Worm (Caenorhabditis elegans) whole organism, L2 larva: Measurements from ENCODE around the gene F54F7.10.

Experiments
- ama-1 ChIP-seq: fragments of 150-350 bp; optimal IDR thresholded peaks from 2 replicates; lab custom pipeline; 2018; ENCODE audit warnings: inconsistent platforms
- ceh-82 ChIP-seq: fragments of 150-350 bp; optimal IDR thresholded peaks from 2 replicates; lab custom pipeline; 2014; ENCODE audit warnings: missing biosample characterization, missing genetic modification characterization
- egl-27 ChIP-seq: sonication (generic microtip); optimal IDR thresholded peaks from 3 replicates; lab custom pipeline; 2017; ENCODE audit warnings: missing biosample characterization, missing genetic modification reagents, missing genetic modification characterization
- elt-1 ChIP-seq: fragments of 150-350 bp; optimal IDR thresholded peaks from 2 replicates; lab custom pipeline; 2014; ENCODE audit warnings: missing biosample characterization, missing genetic modification characterization
- elt-3 ChIP-seq: sonication (generic microtip); optimal IDR thresholded peaks from 2 replicates; lab custom pipeline; 2017; ENCODE audit warnings: missing biosample characterization, missing genetic modification characterization
- fos-1 ChIP-seq: fragments of 150-350 bp; optimal IDR thresholded peaks from 2 replicates; lab custom pipeline; 2014; ENCODE audit warnings: missing biosample characterization, missing genetic modification characterization
- mdl-1 ChIP-seq, 2 experiments: fragments of 150-350 bp in 1 of 2; sonication (generic microtip) in 1 of 2; optimal IDR thresholded peaks; 2 replicates each; lab custom pipeline; 2017; ENCODE audit warnings: missing biosample characterization in 2 of 2, missing genetic modification characterization in 2 of 2
- nhr-23 ChIP-seq: fragments of 150-350 bp; optimal IDR thresholded peaks from 2 replicates; lab custom pipeline; 2014; ENCODE audit warnings: missing biosample characterization, missing genetic modification reagents, missing genetic modification characterization
- nhr-237 ChIP-seq: fragments of 150-350 bp; optimal IDR thresholded peaks from 2 replicates; lab custom pipeline; 2014; ENCODE audit warnings: missing biosample characterization, missing genetic modification characterization
- unc-39 ChIP-seq: fragments of 150-350 bp; optimal IDR thresholded peaks from 2 replicates; lab custom pipeline; 2014; ENCODE audit warnings: missing biosample characterization, missing genetic modification characterization
- unc-62 ChIP-seq: fragments of 150-350 bp; optimal IDR thresholded peaks from 2 replicates; lab custom pipeline; 2014; ENCODE audit warnings: missing biosample characterization, missing genetic modification reagents, missing genetic modification characterization
- ztf-1 ChIP-seq: fragments of 200-800 bp; sonication (Bioruptor generic); conservative IDR thresholded peaks from 2 replicates; pipeline ENCODE4 v1.3.6; 2022; ENCODE audit warnings: missing genetic modification characterization, missing compliant biosample characterization
- ztf-11 ChIP-seq: sonication (generic microtip); optimal IDR thresholded peaks from 2 replicates; lab custom pipeline; 2017; ENCODE audit warnings: missing biosample characterization, missing genetic modification characterization

DNA sequence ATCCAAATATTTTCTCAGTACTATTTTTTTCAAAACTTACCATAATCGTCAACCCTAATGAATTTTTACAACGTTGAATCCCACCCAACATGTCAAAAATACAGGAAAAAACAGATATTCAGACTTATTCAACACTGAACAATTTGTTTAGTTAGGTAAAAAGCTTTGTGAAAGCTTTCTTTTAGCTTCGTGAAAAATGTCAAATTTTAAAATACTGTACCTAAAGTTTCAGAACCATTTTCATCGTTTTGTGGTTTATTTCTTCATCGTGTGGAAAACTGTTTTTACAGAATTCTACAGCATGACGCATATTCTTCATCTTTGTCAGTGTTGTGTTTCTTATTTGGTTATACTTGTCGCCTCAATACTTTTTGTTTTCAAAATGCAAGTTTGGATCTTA is 12.8 kb upstream of the F54F7.10 start, which contains the start of gene F54F7.14:
- TF ChIP-seq unc-62, result no peak
- TF ChIP-seq nhr-237 (tag; lab: Kevin White, UChicago), result no peak
- TF ChIP-seq egl-27 (tag; lab: Kevin White, UChicago), result no peak
- no peak for TF ChIP-seq unc-39 (tag; lab: Kevin White, UChicago)
- TF ChIP-seq ztf-11 (tag; lab: Kevin White, UChicago), result no peak
- TF ChIP-seq nhr-23, result no peak
- no peak for TF ChIP-seq ztf-1
- TF ChIP-seq fos-1, result no peak
- no peak for TF ChIP-seq ama-1 (lab: Kevin White, UChicago)
- TF ChIP-seq elt-3 (tag; lab: Kevin White, UChicago), result no peak
- no peak for TF ChIP-seq elt-1
- TF ChIP-seq ceh-82 (tag; lab: Kevin White, UChicago), result no peak
- no peak for TF ChIP-seq mdl-1 (tag; optimal IDR thresholded peaks at IDR 0.05; lab: Kevin White, UChicago)
